Worm (Caenorhabditis elegans): ENCODE data around the gene B0361.3.

DNA sequence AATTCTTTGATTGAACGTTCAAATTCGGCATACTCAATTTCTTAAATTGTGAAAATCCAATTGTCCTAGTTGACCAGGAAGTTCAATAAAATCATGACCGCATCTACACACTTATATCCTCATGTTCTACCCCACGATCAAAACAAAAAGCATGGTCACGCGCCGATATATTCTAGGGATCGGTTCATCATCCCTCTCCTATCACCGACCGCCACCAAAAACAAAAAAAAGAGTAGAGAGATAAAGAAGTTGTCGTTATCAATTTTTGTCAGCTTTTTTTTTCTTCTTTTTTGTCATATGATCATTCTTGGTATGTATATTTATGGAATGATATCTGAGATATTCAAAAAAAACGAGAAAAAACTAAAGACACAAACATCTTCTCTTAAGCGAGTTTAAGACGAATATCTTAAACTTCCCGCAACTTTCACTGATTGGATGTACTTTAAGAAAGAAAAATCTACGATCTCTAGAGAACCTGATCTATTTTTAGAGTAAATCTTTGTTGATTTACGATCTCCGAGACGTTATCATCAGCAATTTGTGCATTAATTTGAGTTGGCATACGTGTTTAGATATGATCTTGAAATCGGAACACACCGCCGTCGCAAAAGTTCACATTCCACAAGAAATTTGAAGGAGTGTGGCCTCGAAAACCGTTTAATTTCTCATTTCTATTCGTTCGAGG, 23.8 kb downstream of the B0361.3 start:
- TF ChIP-seq flt-1 (GFP tag; IDR thresholded peaks at IDR 0.05) (no peak), B0310.2 (tag; optimal IDR thresholded peaks at IDR 0.05) (no peak), ama-1 (optimal IDR thresholded peaks at IDR 0.05) (no peak)

Data from whole organism, early embryonic.